Worm (Caenorhabditis elegans): ENCODE data around the gene C16C10.1.

C16C10.1 gene

ce11 chrIII:4196301-4196987, 15.2 kb upstream of the C16C10.1 start:
- TF ChIP-seq nhr-48 (tag; optimal IDR thresholded peaks at IDR 0.05) = no peak
- no peak for TF ChIP-seq daf-16 (GFP tag; optimal IDR thresholded peaks at IDR 0.05)
- TF ChIP-seq daf-16 (tag; optimal IDR thresholded peaks at IDR 0.05) = no peak
- TF ChIP-seq aha-1 (tag) = peak; percentile 87
- peak; percentile 49 to 82 for TF ChIP-seq lsy-2 (tag; optimal IDR thresholded peaks at IDR 0.05)
- no peak for TF ChIP-seq F10B5.3 (tag; optimal IDR thresholded peaks at IDR 0.05)
- no peak for TF ChIP-seq madf-5 (GFP tag; IDR thresholded peaks at IDR 0.05)
- no peak for TF ChIP-seq pha-4 (GFP tag; IDR thresholded peaks at IDR 0.05)
- no peak for TF ChIP-seq pha-4 (tag; optimal IDR thresholded peaks at IDR 0.05)
- TF ChIP-seq zag-1 (tag; optimal IDR thresholded peaks at IDR 0.05) = no peak
- no peak for TF ChIP-seq T20F7.1 (GFP tag; optimal IDR thresholded peaks at IDR 0.05)
- no peak for TF ChIP-seq nhr-11 (tag; optimal IDR thresholded peaks at IDR 0.05)
- TF ChIP-seq duxl-1 (tag; optimal IDR thresholded peaks at IDR 0.05; ENCODE audit: poor library complexity) = no peak
- peak; percentile 80 to 91 for TF ChIP-seq mdl-1 (tag; optimal IDR thresholded peaks at IDR 0.05)
- no peak for TF ChIP-seq madf-9 (GFP tag; conservative IDR thresholded peaks at IDR 0.05)
- peak; percentile 86 for TF ChIP-seq mes-2 (tag; optimal IDR thresholded peaks at IDR 0.05; ENCODE audit: poor library complexity, severe bottlenecking)
- no peak for TF ChIP-seq gei-8 (GFP tag; optimal IDR thresholded peaks at IDR 0.05)
- no peak for TF ChIP-seq ceh-82 (tag; optimal IDR thresholded peaks at IDR 0.05)
- TF ChIP-seq mep-1 (tag; optimal IDR thresholded peaks at IDR 0.05) = peak; percentile 65
- no peak for TF ChIP-seq lin-39 (tag; optimal IDR thresholded peaks at IDR 0.05)
- TF ChIP-seq R02D3.7 (tag; optimal IDR thresholded peaks at IDR 0.05) = no peak
- peak; percentile 45 for TF ChIP-seq rbr-2 (tag; optimal IDR thresholded peaks at IDR 0.05)
- TF ChIP-seq tra-1 (GFP tag; IDR thresholded peaks at IDR 0.05) = no peak
- no peak for TF ChIP-seq spr-1 (tag; optimal IDR thresholded peaks at IDR 0.05)
- no peak for TF ChIP-seq daf-12 (tag; optimal IDR thresholded peaks at IDR 0.05)
- peak; percentile 42 for TF ChIP-seq dpl-1 (GFP tag; optimal IDR thresholded peaks at IDR 0.05)
- TF ChIP-seq ceh-44 (GFP tag; IDR thresholded peaks at IDR 0.05) = no peak
- TF ChIP-seq vab-7 (GFP tag; IDR thresholded peaks at IDR 0.05) = no peak
- TF ChIP-seq lir-3 (tag; optimal IDR thresholded peaks at IDR 0.05) = no peak
- TF ChIP-seq daf-19 (GFP tag; conservative IDR thresholded peaks at IDR 0.05) = no peak
- TF ChIP-seq hif-1 (tag; optimal IDR thresholded peaks at IDR 0.05) = peak in 1 of 2 experiments; percentile 67
- no peak for TF ChIP-seq ceh-20 (GFP tag; IDR thresholded peaks at IDR 0.05)
- no peak for TF ChIP-seq mdt-29 (GFP tag; IDR thresholded peaks at IDR 0.05)
- no peak for TF ChIP-seq ZK546.5 (tag; optimal IDR thresholded peaks at IDR 0.05)
- no peak for TF ChIP-seq nhr-102 (tag; optimal IDR thresholded peaks at IDR 0.05)
- TF ChIP-seq lin-29 (GFP tag; IDR thresholded peaks at IDR 0.05) = no peak
- no peak for TF ChIP-seq sdz-12 (GFP tag; optimal IDR thresholded peaks at IDR 0.05)
- no peak for TF ChIP-seq spr-3 (GFP tag; optimal IDR thresholded peaks at IDR 0.05)
- TF ChIP-seq cey-2 (tag; optimal IDR thresholded peaks at IDR 0.05; ENCODE audit: borderline replicate concordance, insufficient read depth) = no peak
- no peak for TF ChIP-seq F26F4.8 (GFP tag; conservative IDR thresholded peaks at IDR 0.05)
- TF ChIP-seq ceh-62 (tag; optimal IDR thresholded peaks at IDR 0.05) = no peak
- TF ChIP-seq Y5F2A.4 (GFP tag; optimal IDR thresholded peaks at IDR 0.05) = no peak
- no peak for TF ChIP-seq mxl-2 (GFP tag; conservative IDR thresholded peaks at IDR 0.05)
- TF ChIP-seq arid-1 (GFP tag; conservative IDR thresholded peaks at IDR 0.05) = no peak
- no peak for TF ChIP-seq dmd-8 (GFP tag; IDR thresholded peaks at IDR 0.05)
- no peak for TF ChIP-seq Y75B8A.6 (GFP tag; IDR thresholded peaks at IDR 0.05)
- no peak for TF ChIP-seq lin-15B (tag; optimal IDR thresholded peaks at IDR 0.05)
- TF ChIP-seq attf-4 (tag; optimal IDR thresholded peaks at IDR 0.05) = no peak
- 0 out of 2 replicates have a peak, but pooled peaks have one; percentile 9 for TF ChIP-seq dmd-6 (GFP tag; IDR thresholded peaks at IDR 0.05)
- TF ChIP-seq egl-27 (tag; optimal IDR thresholded peaks at IDR 0.05) = no peak
- no peak for TF ChIP-seq snpc-1.2 (GFP tag; IDR thresholded peaks at IDR 0.05)
